Fruit fly (Drosophila melanogaster) whole organism, embryonic: ENCODE results near the gene cv-c.

Experiments used
- Adf1 ChIP-seq: fragments of 200-800 bp; sonication (Bioruptor generic); IDR thresholded peaks from 2 replicates; pipeline ENCODE4 v1.3.6; 2022; ENCODE audit warnings: missing biosample characterization, missing genetic modification characterization
- CG10959 ChIP-seq: fragments of 200-800 bp; sonication (Bioruptor generic); IDR thresholded peaks from 2 replicates; pipeline ENCODE4 v1.3.6; 2022; ENCODE audit warnings: missing biosample characterization, missing genetic modification characterization
- CG10979 ChIP-seq: fragments of 200-800 bp; sonication (Bioruptor generic); optimal IDR thresholded peaks from 2 replicates; lab custom pipeline; 2018; ENCODE audit warnings: missing biosample characterization, mild to moderate bottlenecking, missing genetic modification characterization, moderate library complexity
- CG11504 ChIP-seq: fragments of 200-800 bp; sonication (Bioruptor generic); optimal IDR thresholded peaks from 3 replicates; lab custom pipeline; 2019; ENCODE audit warnings: missing biosample characterization, mild to moderate bottlenecking, missing genetic modification characterization, moderate library complexity
- CG14710 ChIP-seq: fragments of 200-800 bp; sonication (Bioruptor generic); optimal IDR thresholded peaks from 3 replicates; lab custom pipeline; 2019; ENCODE audit warnings: missing biosample characterization, mild to moderate bottlenecking, missing genetic modification characterization, moderate library complexity
- CG15073 ChIP-seq: fragments of 200-800 bp; sonication (Bioruptor generic); optimal IDR thresholded peaks from 2 replicates; lab custom pipeline; 2016; ENCODE audit warnings: missing biosample characterization, missing genetic modification characterization
- CG15601 ChIP-seq: fragments of 200-800 bp; sonication (Bioruptor generic); optimal IDR thresholded peaks from 3 replicates; lab custom pipeline; 2019; ENCODE audit warnings: missing biosample characterization, mild to moderate bottlenecking, missing genetic modification characterization, moderate library complexity
- CG17186 ChIP-seq: fragments of 200-800 bp; sonication (Bioruptor generic); optimal IDR thresholded peaks from 3 replicates; lab custom pipeline; 2017; ENCODE audit warnings: missing biosample characterization, missing genetic modification reagents, missing genetic modification characterization
- CG17359 ChIP-seq: fragments of 200-800 bp; sonication (Bioruptor generic); optimal IDR thresholded peaks from 3 replicates; lab custom pipeline; 2018; ENCODE audit warnings: missing biosample characterization, mild to moderate bottlenecking, missing genetic modification characterization, moderate library complexity
- CG18262 ChIP-seq: fragments of 200-800 bp; optimal IDR thresholded peaks from 3 replicates; lab custom pipeline; 2019; ENCODE audit warnings: missing biosample characterization, mild to moderate bottlenecking, missing genetic modification characterization, moderate library complexity
- CG1832 ChIP-seq: fragments of 200-800 bp; sonication (Bioruptor generic); optimal IDR thresholded peaks from 2 replicates; lab custom pipeline; 2017; ENCODE audit warnings: missing biosample characterization, mild to moderate bottlenecking, missing genetic modification characterization, inconsistent platforms
- CG18764 ChIP-seq: fragments of 200-800 bp; sonication (Bioruptor generic); optimal IDR thresholded peaks from 3 replicates; lab custom pipeline; 2016; ENCODE audit warnings: missing biosample characterization, missing genetic modification characterization
- CG2199 ChIP-seq: fragments of 200-800 bp; sonication (Bioruptor generic); IDR thresholded peaks from 3 replicates; pipeline ENCODE4 v1.3.6; 2022; ENCODE audit warnings: missing biosample characterization, missing genetic modification characterization
- CG2712 ChIP-seq: fragments of 200-800 bp; optimal IDR thresholded peaks from 3 replicates; lab custom pipeline; 2019; ENCODE audit warnings: missing biosample characterization, mild to moderate bottlenecking, missing genetic modification characterization, moderate library complexity
- CG4282 ChIP-seq: fragments of 200-800 bp; sonication (Bioruptor generic); optimal IDR thresholded peaks from 2 replicates; lab custom pipeline; 2016; ENCODE audit warnings: missing biosample characterization, missing genetic modification characterization
- CG6689 ChIP-seq: fragments of 200-800 bp; sonication (Bioruptor generic); IDR thresholded peaks from 2 replicates; pipeline ENCODE4 v1.3.6; 2022; ENCODE audit warnings: missing biosample characterization, missing genetic modification characterization
- Chrac-16 ChIP-seq: fragments of 200-800 bp; sonication (Bioruptor generic); optimal IDR thresholded peaks from 3 replicates; lab custom pipeline; 2016; ENCODE audit warnings: missing biosample characterization, missing genetic modification characterization
- CrebB ChIP-seq: fragments of 200-800 bp; sonication (Bioruptor generic); optimal IDR thresholded peaks from 3 replicates; lab custom pipeline; 2018; ENCODE audit warnings: missing biosample characterization, mild to moderate bottlenecking, missing genetic modification characterization
- Doc3 ChIP-seq: fragments of 200-800 bp; sonication (Bioruptor generic); IDR thresholded peaks from 3 replicates; pipeline ENCODE4 v1.3.6; 2022; ENCODE audit warnings: missing biosample characterization, missing genetic modification characterization; ENCODE audit not compliant: partially characterized antibody
- Dp ChIP-seq: fragments of 200-800 bp; sonication (Bioruptor generic); optimal IDR thresholded peaks from 2 replicates; lab custom pipeline; 2018; ENCODE audit warnings: missing biosample characterization, mild to moderate bottlenecking, missing genetic modification characterization, moderate library complexity
- Eip74EF ChIP-seq, 2 experiments: fragments of 200-800 bp in 1 of 2; fragments of >200 bp in 1 of 2; sonication (Bioruptor generic) in 1 of 2; optimal IDR thresholded peaks; 2 replicates each; lab custom pipeline; 2017 to 2019; ENCODE audit warnings: missing biosample characterization in 2 of 2, missing genetic modification characterization in 2 of 2, mild to moderate bottlenecking in 1 of 2, moderate library complexity in 1 of 2
- Ets65A ChIP-seq: fragments of 200-800 bp; sonication (Bioruptor generic); peaks from one replicate; lab custom pipeline; 2016; ENCODE audit warnings: missing biosample characterization, missing genetic modification characterization
- Hr51 ChIP-seq, 2 experiments: fragments of 200-800 bp; sonication (Bioruptor generic); optimal IDR thresholded peaks; 2 replicates in 1 of 2; 3 replicates in 1 of 2; lab custom pipeline; 2016 to 2018; ENCODE audit warnings: missing biosample characterization in 2 of 2, missing genetic modification characterization in 2 of 2, mild to moderate bottlenecking in 1 of 2, moderate library complexity in 1 of 2
- NC2β ChIP-seq: fragments of 200-800 bp; sonication (Bioruptor generic); optimal IDR thresholded peaks from 2 replicates; lab custom pipeline; 2016; ENCODE audit warnings: missing biosample characterization, missing genetic modification characterization
- Nf-YB ChIP-seq: fragments of 200-800 bp; sonication (Bioruptor generic); optimal IDR thresholded peaks from 3 replicates; lab custom pipeline; 2019; ENCODE audit warnings: missing biosample characterization, mild to moderate bottlenecking, missing genetic modification characterization, moderate library complexity
- Oaz ChIP-seq: fragments of 200-800 bp; sonication (Bioruptor generic); IDR thresholded peaks from 2 replicates; pipeline ENCODE4 v1.3.6; 2022; ENCODE audit warnings: missing biosample characterization, missing genetic modification characterization
- Optix ChIP-seq: fragments of 200-800 bp; sonication (Bioruptor generic); IDR thresholded peaks from 3 replicates; pipeline ENCODE4 v1.3.6; 2022; ENCODE audit warnings: missing biosample characterization, missing genetic modification characterization
- Pdp1 ChIP-seq, 2 experiments: fragments of 200-800 bp; sonication (Bioruptor generic); optimal IDR thresholded peaks; 3 replicates each; lab custom pipeline; 2016; ENCODE audit warnings: missing biosample characterization in 2 of 2, missing genetic modification characterization in 2 of 2, mild to moderate bottlenecking in 1 of 2, moderate library complexity in 1 of 2
- Sox102F ChIP-seq: fragments of 200-800 bp; sonication (Bioruptor generic); optimal IDR thresholded peaks from 2 replicates; lab custom pipeline; 2018; ENCODE audit warnings: missing biosample characterization, mild to moderate bottlenecking, missing genetic modification characterization, moderate library complexity
- ap ChIP-seq: fragments of 200-800 bp; sonication (Bioruptor generic); IDR thresholded peaks from 2 replicates; pipeline ENCODE4 v1.3.6; 2022; ENCODE audit warnings: missing biosample characterization, missing genetic modification characterization
- cad ChIP-seq: fragments of >200 bp; optimal IDR thresholded peaks from 2 replicates; lab custom pipeline; 2017; ENCODE audit warnings: missing biosample characterization, missing genetic modification characterization
- dan ChIP-seq: fragments of 200-800 bp; sonication (Bioruptor generic); IDR thresholded peaks from 2 replicates; pipeline ENCODE4 v1.3.6; 2022; ENCODE audit warnings: missing biosample characterization, missing genetic modification characterization
- dm ChIP-seq: fragments of 200-800 bp; sonication (Bioruptor generic); optimal IDR thresholded peaks from 3 replicates; lab custom pipeline; 2016; ENCODE audit warnings: missing biosample characterization, missing genetic modification characterization
- dmrt11E ChIP-seq: fragments of 200-800 bp; sonication (Bioruptor generic); optimal IDR thresholded peaks from 3 replicates; lab custom pipeline; 2018; ENCODE audit warnings: missing biosample characterization, mild to moderate bottlenecking, missing genetic modification characterization, moderate library complexity
- dpn ChIP-seq, 2 experiments: fragments of 200-800 bp; sonication (Bioruptor generic); optimal IDR thresholded peaks; 3 replicates each; lab custom pipeline; 2016; ENCODE audit warnings: missing biosample characterization in 2 of 2, missing genetic modification characterization in 2 of 2
- fd96Cb ChIP-seq: fragments of 200-800 bp; sonication (Bioruptor generic); optimal IDR thresholded peaks from 2 replicates; lab custom pipeline; 2018; ENCODE audit warnings: missing biosample characterization, mild to moderate bottlenecking, missing genetic modification characterization, moderate library complexity
- fu2 ChIP-seq: fragments of 200-800 bp; sonication (Bioruptor generic); optimal IDR thresholded peaks from 2 replicates; lab custom pipeline; 2016; ENCODE audit warnings: missing biosample characterization, missing genetic modification characterization
- gem ChIP-seq: fragments of 200-800 bp; sonication (Bioruptor generic); optimal IDR thresholded peaks from 2 replicates; lab custom pipeline; 2019; ENCODE audit warnings: missing biosample characterization, mild to moderate bottlenecking, missing genetic modification characterization, moderate library complexity
- insv ChIP-seq, 2 experiments: fragments of 200-800 bp; sonication (Bioruptor generic); optimal IDR thresholded peaks; 3 replicates each; lab custom pipeline; 2016 to 2018; ENCODE audit warnings: missing biosample characterization in 2 of 2, missing genetic modification characterization in 2 of 2
- klu ChIP-seq: fragments of 200-800 bp; sonication (Bioruptor generic); IDR thresholded peaks from 2 replicates; pipeline ENCODE4 v1.3.6; 2022; ENCODE audit warnings: missing biosample characterization, missing genetic modification characterization
- nmo ChIP-seq: fragments of 200-800 bp; sonication (Bioruptor generic); optimal IDR thresholded peaks from 2 replicates; lab custom pipeline; 2018; ENCODE audit warnings: missing biosample characterization, mild to moderate bottlenecking, missing genetic modification characterization, moderate library complexity
- pum ChIP-seq: fragments of 200-800 bp; sonication (Bioruptor generic); optimal IDR thresholded peaks from 2 replicates; lab custom pipeline; 2016; ENCODE audit warnings: missing biosample characterization, missing genetic modification characterization
- row ChIP-seq: fragments of 200-800 bp; sonication (Bioruptor generic); IDR thresholded peaks from 3 replicates; pipeline ENCODE4 v1.3.6; 2022; ENCODE audit warnings: missing biosample characterization, missing genetic modification characterization
- sens ChIP-seq: fragments of 200-800 bp; sonication (Bioruptor generic); peaks from one replicate; lab custom pipeline; 2016; ENCODE audit warnings: missing biosample characterization, missing genetic modification characterization
- slou ChIP-seq: fragments of 200-800 bp; sonication (Bioruptor generic); optimal IDR thresholded peaks from 3 replicates; lab custom pipeline; 2016; ENCODE audit warnings: missing biosample characterization, missing genetic modification characterization
- sna ChIP-seq: fragments of 200-800 bp; sonication (Bioruptor generic); IDR thresholded peaks from 2 replicates; pipeline ENCODE4 v1.3.6; 2022; ENCODE audit warnings: missing biosample characterization, missing genetic modification characterization; ENCODE audit not compliant: partially characterized antibody
- tin ChIP-seq: fragments of 200-800 bp; sonication (Bioruptor generic); optimal IDR thresholded peaks from 3 replicates; lab custom pipeline; 2016; ENCODE audit warnings: missing biosample characterization, missing genetic modification characterization
- tx ChIP-seq: fragments of 200-800 bp; sonication (Bioruptor generic); optimal IDR thresholded peaks from 2 replicates; lab custom pipeline; 2016; ENCODE audit warnings: missing biosample characterization, missing genetic modification characterization

cv-c gene

dm6 chr3R:14456214-14456862 lies 25.2 kb downstream of the cv-c start (continued):
- TF ChIP-seq Dp (GFP tag; lab: Kevin White, UChicago) (no peak), Pdp1 (GFP tag; optimal IDR thresholded peaks at IDR 0.05; lab: Kevin White, UChicago) (no peak), CG1832 (GFP tag; lab: Kevin White, UChicago) (peak; percentile 21), fd96Cb (tag; lab: Kevin White, UChicago) (peak; percentile 3), cad (no peak), CG2199 (GFP tag; lab: Robert Waterston, UW) (peak; percentile 97), dmrt11E (tag; lab: Kevin White, UChicago) (peak; percentile 17), NC2β (GFP tag; lab: Kevin White, UChicago) (no peak), ap (GFP tag; lab: Robert Waterston, UW) (no peak), Doc3 (GFP tag; lab: Robert Waterston, UW) (no peak), insv (GFP tag; optimal IDR thresholded peaks at IDR 0.05; lab: Kevin White, UChicago) (no peak), Oaz (GFP tag; lab: Robert Waterston, UW) (no peak), row (GFP tag; lab: Robert Waterston, UW) (0 out of 3 replicates have a peak, but pooled peaks have one; percentile 7), CG2712 (peak; percentile 52), klu (no peak), Adf1 (GFP tag; lab: Robert Waterston, UW) (no peak), nmo (peak; percentile 5), CG14710 (tag; lab: Kevin White, UChicago) (peak; percentile 21), tx (no peak)

DNA sequence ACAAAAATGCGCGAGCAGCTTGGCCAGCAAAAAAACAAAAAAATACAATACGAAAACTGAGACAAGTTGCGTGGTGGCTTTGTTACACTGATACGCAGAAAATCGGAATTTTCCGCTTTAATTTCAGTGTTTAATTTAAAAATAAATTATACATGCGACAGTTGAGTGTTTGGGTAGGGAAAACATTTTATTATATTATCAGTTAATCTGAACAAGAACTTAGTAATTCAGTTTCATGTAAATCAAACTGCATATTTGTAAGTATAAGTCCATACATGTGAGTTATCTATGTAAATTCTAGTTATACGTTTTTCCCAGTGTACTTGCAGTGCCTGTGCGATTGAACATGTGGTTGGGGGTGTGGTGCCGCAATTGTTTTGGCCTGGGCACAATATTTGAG lies 26.0 kb downstream of the cv-c start:
- TF ChIP-seq dpn (GFP tag; optimal IDR thresholded peaks at IDR 0.05; lab: Kevin White, UChicago) = no peak
- TF ChIP-seq Ets65A (GFP tag; lab: Kevin White, UChicago) = peak; percentile 55
- TF ChIP-seq Hr51 (GFP tag; optimal IDR thresholded peaks at IDR 0.05; lab: Kevin White, UChicago) = peak in 1 of 2 experiments; percentile 5
- TF ChIP-seq Sox102F (GFP tag; lab: Kevin White, UChicago) = peak; percentile 1
- peak; percentile 3 for TF ChIP-seq CG18262 (tag; lab: Kevin White, UChicago)
- TF ChIP-seq tin (GFP tag; lab: Kevin White, UChicago) = no peak
- TF ChIP-seq CG11504 (tag; lab: Kevin White, UChicago) = peak; percentile 5
- peak; percentile 17 for TF ChIP-seq sens (GFP tag; lab: Kevin White, UChicago)
- TF ChIP-seq CG6689 (GFP tag; lab: Robert Waterston, UW) = no peak

DNA sequence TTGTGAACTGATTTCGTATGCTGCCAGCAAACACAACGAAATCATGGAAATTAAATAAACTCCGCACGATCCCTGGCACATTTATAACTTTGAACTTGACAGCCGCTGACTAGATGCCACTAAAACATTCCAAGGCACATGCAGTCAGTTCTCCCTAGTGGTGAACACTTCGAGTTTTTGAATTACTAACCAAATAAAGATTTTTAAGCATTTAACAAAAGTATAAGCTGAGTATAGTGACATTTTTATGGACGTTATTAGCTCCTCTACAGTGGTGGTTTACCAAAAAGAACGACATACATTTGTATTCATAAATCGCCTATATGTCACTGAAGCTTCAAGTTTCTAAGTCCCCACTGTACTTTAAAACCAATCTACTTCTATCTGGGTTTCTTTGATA lies 27.4 kb downstream of the cv-c start:
- TF ChIP-seq CG15601 (tag; lab: Kevin White, UChicago) (no peak), Optix (GFP tag; lab: Robert Waterston, UW) (no peak), slou (no peak), fu2 (GFP tag; lab: Kevin White, UChicago) (no peak), CG18764 (GFP tag; lab: Kevin White, UChicago) (no peak), Nf-YB (GFP tag; lab: Kevin White, UChicago) (no peak), CG10979 (tag; lab: Kevin White, UChicago) (peak; percentile 10), CrebB (tag; lab: Kevin White, UChicago) (no peak), dan (GFP tag; lab: Robert Waterston, UW) (no peak), sna (no peak), CG17359 (tag; lab: Kevin White, UChicago) (no peak), dm (GFP tag; lab: Kevin White, UChicago) (no peak), Eip74EF (GFP tag; optimal IDR thresholded peaks at IDR 0.05; lab: Kevin White, UChicago) (no peak), CG10959 (GFP tag; lab: Robert Waterston, UW) (no peak), CG4282 (GFP tag; lab: Kevin White, UChicago) (no peak), pum (GFP tag; lab: Kevin White, UChicago) (no peak), CG17186 (no peak), CG15073 (GFP tag; lab: Kevin White, UChicago) (no peak), Chrac-16 (no peak), gem (tag; lab: Kevin White, UChicago) (peak; percentile 20), CG11504 (tag; lab: Kevin White, UChicago) (peak; percentile 20)
